Worm (Caenorhabditis elegans) whole organism, midembryonic: ENCODE results near the gene copz-1.

ENCODE experiments used
- flt-1 ChIP-seq: fragments of 200-800 bp; sonication (Bioruptor generic); IDR thresholded peaks from 2 replicates; pipeline ENCODE4 v1.3.6; 2022; ENCODE audit warnings: missing genetic modification characterization, missing compliant biosample characterization
- ref-1 ChIP-seq: fragments of 200-800 bp; sonication (Bioruptor generic); conservative IDR thresholded peaks from 2 replicates; pipeline ENCODE4 v1.3.6; 2022; ENCODE audit warnings: missing genetic modification reagents, missing genetic modification characterization, missing compliant biosample characterization
- tab-1 ChIP-seq: fragments of 200-800 bp; sonication (Bioruptor generic); IDR thresholded peaks from 2 replicates; pipeline ENCODE4 v1.3.6; 2022; ENCODE audit warnings: missing genetic modification characterization, missing compliant biosample characterization

ce11 chrII:10829572-10829971 lies 43.1 kb upstream of the copz-1 start:
- TF ChIP-seq flt-1 (GFP tag; lab: Robert Waterston, UW) (no peak), tab-1 (GFP tag; lab: Robert Waterston, UW) (no peak), ref-1 (GFP tag; lab: Robert Waterston, UW) (no peak)
